Fruit fly (Drosophila melanogaster) S2 (cell line): ENCODE measurements around the gene CG16985.

Experiments used
- CG8478 ChIP-seq: fragments of >200 bp; optimal IDR thresholded peaks from 2 replicates; lab custom pipeline; 2018
- CTCF ChIP-seq, 2 experiments: fragments of >200 bp; optimal IDR thresholded peaks; 2 replicates each; lab custom pipeline; 2018

DNA sequence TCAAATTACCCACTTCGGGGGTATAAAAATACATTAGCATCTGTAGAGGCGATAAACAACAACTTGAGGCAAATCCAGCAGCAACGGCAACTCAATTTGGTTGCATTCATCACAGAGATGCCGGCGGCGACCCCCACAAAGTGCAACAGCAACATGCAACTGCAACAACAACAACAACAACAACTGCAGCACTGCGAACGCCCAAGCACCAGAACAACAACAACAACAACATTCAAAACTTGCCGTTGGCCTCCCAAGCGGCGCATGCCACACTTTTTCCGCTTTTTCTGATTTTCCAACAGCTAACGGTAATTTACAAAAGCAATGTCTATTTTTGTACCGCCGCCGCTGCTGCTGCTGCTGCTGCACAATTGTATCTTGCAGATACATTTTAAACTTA, 20.8 kb upstream of the CG16985 start:
- no peak for TF ChIP-seq CTCF (optimal IDR thresholded peaks at IDR 0.05; lab: Kevin White, UChicago)
- no peak for TF ChIP-seq CG8478
